Worm (Caenorhabditis elegans): ENCODE data around the gene C49G7.7.

Gene C49G7.7

ce11 chrV:4034303-4034702, at the start of gene C49G7.7:
TSS of gene C49G7.7 (plus strand) at chrV:4034476.
- TF ChIP-seq unc-62 (GFP tag; optimal IDR thresholded peaks at IDR 0.05), result no peak

- TF ChIP-seq unc-62 (GFP tag; optimal IDR thresholded peaks at IDR 0.05), result no peak
Observed at ce11 chrV:3985104-3985503, 49.2 kb upstream of the C49G7.7 start.

- TF ChIP-seq unc-62 (GFP tag; optimal IDR thresholded peaks at IDR 0.05), result no peak
Observed at ce11 chrV:3987616-3988015, 46.7 kb upstream of the C49G7.7 start, which contains the start of gene nlp-28. TSS of gene nlp-28 (plus strand) at chrV:3987900.

- no peak for TF ChIP-seq unc-62 (GFP tag; optimal IDR thresholded peaks at IDR 0.05)
Observed at ce11 chrV:3989070-3989469, 45.2 kb upstream of the C49G7.7 start, which contains the start of gene nlp-27. TSS of gene nlp-27 (plus strand) at chrV:3989378.

- no peak for TF ChIP-seq unc-62 (GFP tag; optimal IDR thresholded peaks at IDR 0.05)
Observed at ce11 chrV:3992334-3992733, 41.9 kb upstream of the C49G7.7 start.

ce11 chrV:3994048-3994447, 40.2 kb upstream of the C49G7.7 start, which contains the start of gene K09D9.9:
TSS of gene K09D9.9 (minus strand) at chrV:3994148.
- TF ChIP-seq unc-62 (GFP tag; optimal IDR thresholded peaks at IDR 0.05), result no peak

- no peak for TF ChIP-seq unc-62 (GFP tag; optimal IDR thresholded peaks at IDR 0.05)
Observed at ce11 chrV:3995838-3996237, 38.4 kb upstream of the C49G7.7 start, which contains the start of gene srx-62. TSS of gene srx-62 (minus strand) at chrV:3995938.

- TF ChIP-seq unc-62 (GFP tag; optimal IDR thresholded peaks at IDR 0.05), result no peak
Observed at ce11 chrV:4004577-4004976, 29.7 kb upstream of the C49G7.7 start.

ce11 chrV:4005219-4005618, 29.1 kb upstream of the C49G7.7 start, which contains the start of gene srh-8:
TSS of gene srh-8 (plus strand) at chrV:4005519.
- no peak for TF ChIP-seq unc-62 (GFP tag; optimal IDR thresholded peaks at IDR 0.05)

ce11 chrV:4007927-4008326, 26.3 kb upstream of the C49G7.7 start, which contains the start of gene srh-7:
TSS of gene srh-7 (plus strand) at chrV:4008227.
- TF ChIP-seq unc-62 (GFP tag; optimal IDR thresholded peaks at IDR 0.05), result no peak

- TF ChIP-seq unc-62 (GFP tag; optimal IDR thresholded peaks at IDR 0.05), result no peak
Observed at ce11 chrV:4010170-4010569, 24.1 kb upstream of the C49G7.7 start, which contains the start of gene srh-4. TSS of gene srh-4 (plus strand) at chrV:4010470.

- TF ChIP-seq unc-62 (GFP tag; optimal IDR thresholded peaks at IDR 0.05), result no peak
Observed at ce11 chrV:4016780-4017179, 17.5 kb upstream of the C49G7.7 start, which contains the start of gene srw-89. TSS of gene srw-89 (plus strand) at chrV:4017080.

ce11 chrV:4018591-4018990, 15.7 kb upstream of the C49G7.7 start:
- TF ChIP-seq unc-62 (GFP tag; optimal IDR thresholded peaks at IDR 0.05), result no peak

ce11 chrV:4019188-4019587, 15.1 kb upstream of the C49G7.7 start, which contains the start of gene K09D9.3:
TSS of gene K09D9.3 (plus strand) at chrV:4019488.
- no peak for TF ChIP-seq unc-62 (GFP tag; optimal IDR thresholded peaks at IDR 0.05)

- TF ChIP-seq unc-62 (GFP tag; optimal IDR thresholded peaks at IDR 0.05), result no peak
Observed at ce11 chrV:4021776-4022175, 12.5 kb upstream of the C49G7.7 start, which contains the start of gene K09D9.14. TSS of gene K09D9.14 (minus strand) at chrV:4021876.

ce11 chrV:4022309-4022708, 12.0 kb upstream of the C49G7.7 start, which contains the start of gene cyp-35A3:
TSS of gene cyp-35A3 (plus strand) at chrV:4022609.
- no peak for TF ChIP-seq unc-62 (GFP tag; optimal IDR thresholded peaks at IDR 0.05)

- TF ChIP-seq unc-62 (GFP tag; optimal IDR thresholded peaks at IDR 0.05), result no peak
Observed at ce11 chrV:4024777-4025176, 9.5 kb upstream of the C49G7.7 start, which contains the start of gene K09D9.1. TSS of gene K09D9.1 (plus strand) at chrV:4025047.

- TF ChIP-seq unc-62 (GFP tag; optimal IDR thresholded peaks at IDR 0.05), result no peak
Observed at ce11 chrV:4029627-4030026, 4.6 kb upstream of the C49G7.7 start.
